Worm (Caenorhabditis elegans): ENCODE data around the gene sym-1.
A peak's percentile ranks its signal among the peaks of the same experiment; 100 is the strongest.

The sym-1 gene

DNA sequence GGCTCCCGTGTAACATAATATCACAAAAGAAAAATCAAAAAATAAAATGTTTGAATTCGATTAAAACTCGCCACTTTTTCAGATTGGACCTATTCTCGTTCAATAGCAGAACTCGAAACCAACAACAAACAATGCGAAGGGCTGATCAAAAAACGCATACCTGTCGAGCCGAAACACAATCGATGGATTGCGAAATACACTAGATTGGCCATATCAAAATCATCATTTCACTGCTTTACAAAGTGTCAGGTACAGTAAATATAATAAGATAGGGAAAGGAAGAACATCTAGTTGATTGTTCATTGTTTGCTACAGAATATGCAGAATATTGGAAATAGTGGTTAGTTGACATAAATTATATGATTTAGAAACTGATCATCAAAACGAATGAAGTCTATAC is 26.3 kb downstream of the sym-1 start:
- TF ChIP-seq elt-1 (tag; optimal IDR thresholded peaks at IDR 0.05): no peak
- no peak for TF ChIP-seq nhr-237 (tag; optimal IDR thresholded peaks at IDR 0.05)
- no peak for TF ChIP-seq lin-15B (tag; optimal IDR thresholded peaks at IDR 0.05)

DNA sequence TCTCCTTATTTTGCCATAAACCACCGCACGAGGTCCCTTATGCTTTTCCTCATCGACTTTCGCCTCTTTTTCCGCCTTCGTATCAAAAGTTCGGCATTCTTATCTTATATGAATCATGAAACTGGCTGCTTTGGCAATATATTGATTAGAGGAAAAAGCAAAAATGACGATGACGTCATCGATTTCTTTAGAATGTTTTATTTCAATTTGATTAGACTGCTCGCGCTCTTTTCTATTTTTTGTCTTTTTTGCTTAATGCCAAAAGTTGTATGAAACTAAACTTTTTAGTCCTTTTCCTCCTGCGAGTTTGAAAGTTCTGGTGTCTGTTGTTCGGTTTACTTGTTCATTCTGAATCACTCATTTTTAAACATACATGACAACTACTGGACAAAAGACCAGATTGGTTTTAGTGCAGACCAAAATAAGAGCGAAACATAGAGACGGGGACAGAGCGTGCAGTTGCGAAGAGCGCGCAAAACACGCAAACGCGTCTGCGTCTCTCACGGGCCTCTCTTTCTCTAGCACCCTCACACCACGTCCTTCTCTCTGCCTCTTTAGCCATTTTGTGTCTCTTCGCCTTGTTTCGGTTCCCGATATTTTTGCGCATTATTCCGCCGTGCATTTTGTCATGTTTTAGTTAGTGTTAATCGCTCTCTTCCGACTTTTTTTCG is 28.8 kb downstream of the sym-1 start:
- TF ChIP-seq tbx-2 (tag; optimal IDR thresholded peaks at IDR 0.05) (no peak), fos-1 (tag; optimal IDR thresholded peaks at IDR 0.05) (no peak), elt-2 (tag; optimal IDR thresholded peaks at IDR 0.05) (peak; percentile 10), skn-1 (tag; optimal IDR thresholded peaks at IDR 0.05) (no peak), lin-15B (tag; optimal IDR thresholded peaks at IDR 0.05) (peak; percentile 24), ceh-16 (tag; optimal IDR thresholded peaks at IDR 0.05) (no peak), ztf-4 (tag; optimal IDR thresholded peaks at IDR 0.05) (no peak), ceh-9 (tag; optimal IDR thresholded peaks at IDR 0.05) (no peak), snpc-4 (tag; optimal IDR thresholded peaks at IDR 0.05) (peak; percentile 2), jun-1 (tag; optimal IDR thresholded peaks at IDR 0.05) (no peak), nhr-76 (tag; optimal IDR thresholded peaks at IDR 0.05) (no peak), eor-1 (tag; optimal IDR thresholded peaks at IDR 0.05) (no peak), R02D3.7 (tag; optimal IDR thresholded peaks at IDR 0.05) (no peak), mml-1 (tag; optimal IDR thresholded peaks at IDR 0.05) (no peak), pha-4 (tag; optimal IDR thresholded peaks at IDR 0.05) (no peak), aly-2 (tag; optimal IDR thresholded peaks at IDR 0.05) (no peak), nhr-25 (tag; optimal IDR thresholded peaks at IDR 0.05) (peak; percentile 61), pqm-1 (tag; optimal IDR thresholded peaks at IDR 0.05) (peak; percentile 12), ztf-11 (tag; optimal IDR thresholded peaks at IDR 0.05) (no peak), lsy-12 (tag; optimal IDR thresholded peaks at IDR 0.05) (no peak), nhr-23 (tag; optimal IDR thresholded peaks at IDR 0.05) (peak; percentile 62), nhr-237 (tag; optimal IDR thresholded peaks at IDR 0.05) (no peak), ceh-28 (tag; optimal IDR thresholded peaks at IDR 0.05) (peak; percentile 13), nhr-11 (tag; optimal IDR thresholded peaks at IDR 0.05) (no peak), nfya-1 (tag; optimal IDR thresholded peaks at IDR 0.05; ENCODE audit: insufficient read depth) (no peak), egl-5 (tag; optimal IDR thresholded peaks at IDR 0.05) (no peak), fkh-10 (GFP tag; optimal IDR thresholded peaks at IDR 0.05) (no peak), elt-1 (tag; optimal IDR thresholded peaks at IDR 0.05) (no peak), hmg-11 (tag; optimal IDR thresholded peaks at IDR 0.05) (peak; percentile 87), nhr-77 (tag; optimal IDR thresholded peaks at IDR 0.05) (no peak), unc-62 (GFP tag; optimal IDR thresholded peaks at IDR 0.05) (no peak), fkh-2 (tag; optimal IDR thresholded peaks at IDR 0.05) (no peak), lin-39 (tag; optimal IDR thresholded peaks at IDR 0.05) (peak; percentile 38), nhr-67 (tag; optimal IDR thresholded peaks at IDR 0.05) (no peak), daf-12 (tag; optimal IDR thresholded peaks at IDR 0.05) (no peak), egl-27 (tag; optimal IDR thresholded peaks at IDR 0.05) (no peak)

DNA sequence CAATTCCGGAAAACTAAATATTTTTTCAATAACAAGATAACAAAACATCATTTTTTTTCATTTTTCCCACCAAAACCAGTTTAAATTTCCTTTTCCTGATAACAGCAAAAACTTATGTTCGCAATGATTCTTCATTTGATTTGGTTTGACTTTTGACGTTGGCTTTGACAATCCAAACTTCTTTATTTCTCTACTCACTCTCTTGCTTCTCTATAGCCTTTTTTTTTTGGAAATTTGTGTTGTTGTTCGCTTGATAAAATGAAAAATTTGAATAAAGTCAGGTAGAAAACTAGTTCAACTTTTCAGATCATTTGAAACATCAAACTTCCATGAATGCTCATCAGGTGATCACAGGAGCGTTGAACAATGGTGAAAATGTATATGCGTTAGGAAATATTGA is 29.7 kb downstream of the sym-1 start, which contains the start of gene rbc-1:
rbc-1 (plus strand) TSS at position 301 of the 400 bp plus-strand sequence.
- TF ChIP-seq R02D3.7 (tag; optimal IDR thresholded peaks at IDR 0.05) (no peak), nhr-77 (tag; optimal IDR thresholded peaks at IDR 0.05) (no peak), daf-12 (tag; optimal IDR thresholded peaks at IDR 0.05) (no peak), elt-1 (tag; optimal IDR thresholded peaks at IDR 0.05) (no peak), fkh-10 (GFP tag; optimal IDR thresholded peaks at IDR 0.05) (no peak)

DNA sequence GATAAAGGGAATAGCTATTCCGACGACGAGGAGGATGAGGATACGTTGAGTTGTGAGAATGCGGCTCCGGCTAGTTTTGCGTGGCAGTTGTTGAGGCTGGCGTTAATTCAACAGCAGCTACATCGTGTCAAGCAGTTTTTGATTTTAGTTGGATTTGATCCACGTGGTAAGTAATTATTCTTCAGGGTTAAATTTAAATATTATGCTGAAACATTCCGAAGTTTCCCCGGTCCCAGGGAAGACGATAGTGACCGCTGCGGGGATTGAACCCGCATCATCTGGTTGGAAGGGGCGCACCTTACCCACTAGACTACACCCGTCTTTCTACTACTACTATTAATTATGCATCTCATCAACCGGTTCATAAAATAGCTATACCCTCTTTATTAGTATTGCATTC is 39.8 kb downstream of the sym-1 start:
- TF ChIP-seq pha-4 (tag; optimal IDR thresholded peaks at IDR 0.05) (no peak), egl-27 (tag; optimal IDR thresholded peaks at IDR 0.05) (no peak), lin-39 (tag; optimal IDR thresholded peaks at IDR 0.05) (no peak), daf-12 (tag; optimal IDR thresholded peaks at IDR 0.05) (no peak), zag-1 (tag; optimal IDR thresholded peaks at IDR 0.05) (no peak), elt-3 (tag; optimal IDR thresholded peaks at IDR 0.05) (no peak), nhr-11 (tag; optimal IDR thresholded peaks at IDR 0.05) (no peak), tbx-2 (tag; optimal IDR thresholded peaks at IDR 0.05) (no peak), mdl-1 (tag; optimal IDR thresholded peaks at IDR 0.05) (no peak), R02D3.7 (tag; optimal IDR thresholded peaks at IDR 0.05) (no peak), snpc-4 (tag; optimal IDR thresholded peaks at IDR 0.05) (no peak), lin-15B (tag; optimal IDR thresholded peaks at IDR 0.05) (no peak), mml-1 (tag; optimal IDR thresholded peaks at IDR 0.05) (no peak), nhr-67 (tag; optimal IDR thresholded peaks at IDR 0.05) (no peak), nhr-12 (tag; optimal IDR thresholded peaks at IDR 0.05) (no peak), ceh-28 (tag; optimal IDR thresholded peaks at IDR 0.05) (no peak), ztf-11 (tag; optimal IDR thresholded peaks at IDR 0.05) (no peak), nfya-1 (tag; optimal IDR thresholded peaks at IDR 0.05; ENCODE audit: insufficient read depth) (no peak)

All from whole organism, L3 larva.